Worm (Caenorhabditis elegans): ENCODE data around the gene H27A22.1.

H27A22.1 gene

DNA sequence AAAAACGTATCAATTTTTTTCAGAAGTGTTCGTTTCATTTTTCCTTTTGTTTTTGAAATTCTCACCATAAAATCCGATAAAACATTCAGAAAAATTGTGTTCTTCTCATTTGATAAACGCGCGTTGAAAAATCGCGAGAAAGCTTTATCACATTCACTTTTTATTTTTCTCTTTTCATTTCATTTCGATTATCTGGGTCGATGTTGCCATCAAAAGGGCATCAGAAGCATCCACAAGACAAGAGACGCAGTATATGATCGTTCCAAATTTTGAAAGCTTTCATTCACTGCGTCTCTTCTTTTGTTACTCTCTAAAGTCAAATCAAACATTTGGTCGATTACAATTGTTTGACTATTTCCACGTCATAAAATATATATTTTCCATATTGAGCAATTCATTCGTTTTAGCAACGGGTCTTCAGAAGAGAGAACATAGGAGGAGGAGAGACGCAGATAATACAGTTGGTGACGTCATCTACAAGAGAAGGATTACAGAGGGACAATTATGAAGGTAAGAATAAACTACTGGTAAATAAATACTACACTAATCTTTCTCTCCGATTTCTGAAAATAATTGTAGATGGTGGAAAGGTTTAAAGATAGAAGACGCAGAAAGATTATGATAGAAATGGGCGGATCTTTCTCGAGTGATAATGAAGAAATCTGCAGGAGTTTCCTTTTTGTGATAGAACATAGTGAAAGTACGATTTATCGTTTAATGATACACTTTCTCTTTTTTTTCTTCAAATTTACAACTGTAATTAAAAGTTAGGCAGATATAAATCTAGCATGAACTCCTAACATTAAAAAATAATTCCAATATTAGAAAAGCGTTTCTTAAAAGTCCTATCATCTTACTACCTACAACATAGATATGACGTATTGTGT lies at the start of gene H27A22.1:
Gene H27A22.1 (plus strand): TSS at position 505 of the 887 bp plus-strand sequence.
- TF ChIP-seq snpc-4 (tag; optimal IDR thresholded peaks at IDR 0.05) (no peak), blmp-1 (tag; optimal IDR thresholded peaks at IDR 0.05; ENCODE audit: insufficient read depth) (peak; percentile 95), nhr-25 (tag; optimal IDR thresholded peaks at IDR 0.05) (peak; percentile 9)

DNA sequence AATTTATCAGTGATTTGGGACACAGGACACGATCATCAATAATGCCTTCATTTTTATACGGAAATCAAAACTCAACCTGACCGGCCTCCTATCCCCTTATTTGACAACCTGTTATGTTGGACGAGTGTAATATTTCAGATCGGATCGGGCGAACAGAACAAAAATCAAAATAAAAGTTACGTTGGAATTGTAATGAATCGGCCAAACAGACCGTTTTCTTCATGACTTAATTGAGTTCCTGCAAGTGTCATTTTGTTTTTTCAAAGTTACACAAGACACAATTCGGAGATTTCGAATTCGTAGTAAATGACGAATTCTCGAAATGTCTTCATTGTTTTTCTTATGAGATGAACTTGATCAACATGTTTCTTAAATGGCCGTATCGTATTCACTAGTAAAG lies 47.1 kb upstream of the H27A22.1 start, which contains the start of gene F32G8.3:
Gene F32G8.3 (minus strand): TSS at position 101 of the 400 bp plus-strand sequence.
- no peak for TF ChIP-seq nhr-21 (tag; optimal IDR thresholded peaks at IDR 0.05)
- no peak for TF ChIP-seq lin-13 (GFP tag; optimal IDR thresholded peaks at IDR 0.05)
- no peak for TF ChIP-seq aly-2 (tag; optimal IDR thresholded peaks at IDR 0.05)
- no peak for TF ChIP-seq peb-1 (tag; optimal IDR thresholded peaks at IDR 0.05)
- no peak for TF ChIP-seq unc-62 (GFP tag; optimal IDR thresholded peaks at IDR 0.05)
- TF ChIP-seq mab-5 (tag; optimal IDR thresholded peaks at IDR 0.05): no peak
- TF ChIP-seq ZK546.5 (tag; optimal IDR thresholded peaks at IDR 0.05): no peak
- TF ChIP-seq unc-55 (GFP tag; optimal IDR thresholded peaks at IDR 0.05): no peak
- no peak for TF ChIP-seq ama-1 (optimal IDR thresholded peaks at IDR 0.05)
- no peak for TF ChIP-seq ztf-1 (GFP tag; conservative IDR thresholded peaks at IDR 0.05)
- no peak for TF ChIP-seq ceh-82 (tag; optimal IDR thresholded peaks at IDR 0.05)
- no peak for TF ChIP-seq alr-1 (tag; optimal IDR thresholded peaks at IDR 0.05)
- TF ChIP-seq zag-1 (tag; optimal IDR thresholded peaks at IDR 0.05): no peak

ce11 chrV:10556362-10556761 lies 46.0 kb upstream of the H27A22.1 start:
- TF ChIP-seq nhr-129 (tag; optimal IDR thresholded peaks at IDR 0.05): no peak
- TF ChIP-seq sem-4 (tag; optimal IDR thresholded peaks at IDR 0.05): no peak
- TF ChIP-seq sma-3 (GFP tag; optimal IDR thresholded peaks at IDR 0.05): peak; percentile 54

- no peak for TF ChIP-seq ztf-11 (tag; optimal IDR thresholded peaks at IDR 0.05)
- peak; percentile 24 for TF ChIP-seq nhr-21 (tag; optimal IDR thresholded peaks at IDR 0.05)
- peak; percentile 43 for TF ChIP-seq sma-9 (GFP tag; optimal IDR thresholded peaks at IDR 0.05)
- no peak for TF ChIP-seq sma-9 (tag; optimal IDR thresholded peaks at IDR 0.05)
- TF ChIP-seq alr-1 (tag; optimal IDR thresholded peaks at IDR 0.05): no peak
- TF ChIP-seq nhr-12 (tag; optimal IDR thresholded peaks at IDR 0.05): no peak
- no peak for TF ChIP-seq lin-11 (tag; optimal IDR thresholded peaks at IDR 0.05)
- TF ChIP-seq unc-39 (tag; optimal IDR thresholded peaks at IDR 0.05): no peak
- TF ChIP-seq crh-2 (tag; optimal IDR thresholded peaks at IDR 0.05): peak; percentile 1
- peak; percentile 7 for TF ChIP-seq fos-1 (tag; optimal IDR thresholded peaks at IDR 0.05)
- TF ChIP-seq blmp-1 (tag; optimal IDR thresholded peaks at IDR 0.05; ENCODE audit: insufficient read depth): peak; percentile 3
- TF ChIP-seq sma-3 (GFP tag; optimal IDR thresholded peaks at IDR 0.05): peak; percentile 63
Observed at ce11 chrV:10557094-10557493, 45.3 kb upstream of the H27A22.1 start.

DNA sequence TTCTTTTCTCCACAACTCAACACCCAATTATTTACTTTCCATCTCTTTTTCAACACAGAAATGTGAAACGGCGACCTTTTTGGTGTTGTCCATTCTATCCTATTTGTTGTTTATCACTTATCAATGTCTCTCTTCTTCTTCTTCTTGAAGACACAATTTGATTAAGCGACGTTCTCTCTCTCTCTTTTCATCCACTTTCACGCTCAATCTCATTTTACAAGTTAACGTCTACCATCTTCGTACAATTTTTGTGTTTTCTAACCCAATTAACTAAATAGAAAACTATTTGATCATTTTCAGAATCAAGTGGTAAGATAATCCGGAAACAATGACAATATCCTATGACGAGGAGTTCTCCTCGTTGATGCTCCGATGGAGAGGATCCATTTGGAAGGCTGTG lies 44.7 kb upstream of the H27A22.1 start, which contains the start of gene best-14:
Gene best-14 (plus strand): TSS at position 301 of the 400 bp plus-strand sequence.
- TF ChIP-seq aly-2 (tag; optimal IDR thresholded peaks at IDR 0.05): no peak
- no peak for TF ChIP-seq nhr-11 (tag; optimal IDR thresholded peaks at IDR 0.05)
- TF ChIP-seq unc-55 (GFP tag; optimal IDR thresholded peaks at IDR 0.05): no peak
- no peak for TF ChIP-seq egl-27 (tag; optimal IDR thresholded peaks at IDR 0.05)
- no peak for TF ChIP-seq sem-4 (tag; optimal IDR thresholded peaks at IDR 0.05)
- TF ChIP-seq nhr-77 (tag; optimal IDR thresholded peaks at IDR 0.05): no peak
- no peak for TF ChIP-seq unc-62 (GFP tag; optimal IDR thresholded peaks at IDR 0.05)
- no peak for TF ChIP-seq ceh-16 (tag; optimal IDR thresholded peaks at IDR 0.05)
- TF ChIP-seq lin-13 (GFP tag; optimal IDR thresholded peaks at IDR 0.05): no peak
- no peak for TF ChIP-seq dmd-4 (tag; optimal IDR thresholded peaks at IDR 0.05)
- TF ChIP-seq peb-1 (tag; optimal IDR thresholded peaks at IDR 0.05): no peak
- no peak for TF ChIP-seq sma-9 (GFP tag; optimal IDR thresholded peaks at IDR 0.05)
- TF ChIP-seq sma-9 (tag; optimal IDR thresholded peaks at IDR 0.05): no peak
- TF ChIP-seq nhr-129 (tag; optimal IDR thresholded peaks at IDR 0.05): no peak
- TF ChIP-seq lsy-2 (tag; optimal IDR thresholded peaks at IDR 0.05): no peak
- TF ChIP-seq nhr-21 (tag; optimal IDR thresholded peaks at IDR 0.05): no peak
